Fruit fly (Drosophila melanogaster): Measurements from ENCODE around the gene hyx.

DNA sequence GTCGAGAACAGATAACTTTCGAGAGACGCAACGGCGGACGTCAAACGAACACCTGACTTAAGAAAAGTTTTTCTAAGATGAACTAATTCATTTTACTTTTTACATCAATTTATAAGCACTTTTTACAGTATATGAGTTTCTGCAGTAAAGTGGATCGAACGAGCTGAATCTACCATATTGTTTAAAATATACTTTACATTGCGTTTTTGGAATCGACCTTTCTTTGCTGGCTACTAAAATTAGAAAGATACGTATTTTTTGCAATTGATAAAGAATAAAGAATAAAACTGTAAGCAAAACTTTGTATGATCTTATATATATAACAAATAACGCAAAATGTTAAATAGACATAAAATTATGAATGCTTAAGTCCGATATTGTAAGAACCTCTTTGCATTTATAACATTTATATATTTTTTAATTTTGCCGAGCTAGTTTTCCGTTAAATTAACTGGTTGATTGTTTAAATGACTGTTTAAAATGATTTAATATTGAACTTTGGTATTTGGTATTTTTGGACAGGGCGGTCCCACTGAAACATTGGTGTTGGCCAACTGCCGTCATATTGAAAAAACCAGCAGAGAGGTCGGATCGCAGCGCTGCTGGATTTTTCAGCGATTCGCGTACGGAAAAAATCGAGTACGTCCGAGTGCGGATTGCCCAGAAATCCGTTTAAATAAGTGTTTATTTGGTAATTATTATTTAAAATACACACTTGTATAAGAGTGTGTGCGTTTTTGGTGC, 13.5 kb downstream of the hyx start, which contains the start of gene Kdm2:
- TF ChIP-seq CG7045 (GFP tag; optimal IDR thresholded peaks at IDR 0.05), result no peak
- no peak for TF ChIP-seq Crg-1 (GFP tag; optimal IDR thresholded peaks at IDR 0.05)
- TF ChIP-seq cnc (optimal IDR thresholded peaks at IDR 0.05), result no peak
